Worm (Caenorhabditis elegans) whole organism, midembryonic: ENCODE data around the gene Y79H2A.4.

Experiments used
- T22C8.4 ChIP-seq: fragments of 200-800 bp; sonication (Bioruptor generic); IDR thresholded peaks from 2 replicates; pipeline ENCODE4 v1.3.6; 2022; ENCODE audit warnings: missing genetic modification characterization, missing compliant biosample characterization
- cog-1 ChIP-seq: sonication (generic microtip); optimal IDR thresholded peaks from 2 replicates; lab custom pipeline; 2016; ENCODE audit warnings: missing genetic modification characterization, missing compliant biosample characterization
- flt-1 ChIP-seq: fragments of 200-800 bp; sonication (Bioruptor generic); IDR thresholded peaks from 2 replicates; pipeline ENCODE4 v1.3.6; 2022; ENCODE audit warnings: missing genetic modification characterization, missing compliant biosample characterization
- klf-2 ChIP-seq: fragments of 200-800 bp; sonication (Bioruptor generic); conservative IDR thresholded peaks from 2 replicates; pipeline ENCODE4 v1.3.6; 2022; ENCODE audit warnings: missing genetic modification reagents, missing genetic modification characterization, missing compliant biosample characterization
- med-1 ChIP-seq: sonication (generic microtip); optimal IDR thresholded peaks from 2 replicates; lab custom pipeline; 2017; ENCODE audit warnings: missing genetic modification characterization, mild to moderate bottlenecking, missing compliant biosample characterization, antibody characterized with exemption, missing genetic modification reagents; ENCODE audit not compliant: insufficient read depth
- ref-1 ChIP-seq: fragments of 200-800 bp; sonication (Bioruptor generic); conservative IDR thresholded peaks from 2 replicates; pipeline ENCODE4 v1.3.6; 2022; ENCODE audit warnings: missing genetic modification reagents, missing genetic modification characterization, missing compliant biosample characterization
- tab-1 ChIP-seq: fragments of 200-800 bp; sonication (Bioruptor generic); IDR thresholded peaks from 2 replicates; pipeline ENCODE4 v1.3.6; 2022; ENCODE audit warnings: missing genetic modification characterization, missing compliant biosample characterization
- ztf-23 ChIP-seq: fragments of 200-800 bp; sonication (Bioruptor generic); IDR thresholded peaks from 2 replicates; pipeline ENCODE4 v1.3.6; 2022; ENCODE audit warnings: missing genetic modification reagents, missing genetic modification characterization, missing compliant biosample characterization
- ztf-29 ChIP-seq: fragments of 200-800 bp; sonication (Bioruptor generic); IDR thresholded peaks from 2 replicates; pipeline ENCODE4 v1.3.6; 2022; ENCODE audit warnings: missing genetic modification reagents, missing genetic modification characterization, missing compliant biosample characterization

Gene Y79H2A.4

ce11 chrIII:12081992-12082628, 41.0 kb downstream of the Y79H2A.4 start:
- TF ChIP-seq ztf-23 (peak; percentile 40; the same call in 1 of the 2 replicates), cog-1 (tag; lab: Kevin White, UChicago) (no peak)

DNA sequence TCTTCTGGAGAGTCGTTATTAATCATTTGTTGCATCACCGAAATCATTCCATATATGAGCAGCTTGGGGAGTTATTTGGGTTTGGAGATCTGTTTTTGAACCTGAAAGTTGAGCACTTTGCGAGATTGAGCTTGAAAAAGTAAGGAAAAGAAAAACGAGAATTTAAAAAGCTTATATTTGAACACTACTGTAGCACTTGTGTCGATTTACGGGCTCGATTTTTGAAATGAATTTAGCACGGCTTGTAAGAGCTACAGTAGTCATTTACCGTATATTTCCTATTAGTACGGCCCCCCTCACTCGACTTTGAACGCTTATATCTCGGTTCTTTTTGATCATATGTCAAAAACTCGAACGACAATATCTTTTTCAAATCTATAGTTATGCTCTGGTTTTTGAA, 43.1 kb downstream of the Y79H2A.4 start, which contains the start of gene nob-1:
nob-1 (minus strand) TSS at position 101 of the 400 bp plus-strand sequence.
- TF ChIP-seq ztf-23 = no peak
- TF ChIP-seq cog-1 (tag; lab: Kevin White, UChicago) = no peak
- no peak for TF ChIP-seq ztf-29 (GFP tag; lab: Robert Waterston, UW)
- no peak for TF ChIP-seq med-1 (GFP tag; lab: Kevin White, UChicago)
- no peak for TF ChIP-seq tab-1
- TF ChIP-seq ref-1 (GFP tag; lab: Robert Waterston, UW) = no peak
- no peak for TF ChIP-seq T22C8.4 (GFP tag; lab: Robert Waterston, UW)
- no peak for TF ChIP-seq flt-1 (GFP tag; lab: Robert Waterston, UW)
- TF ChIP-seq klf-2 = no peak

DNA sequence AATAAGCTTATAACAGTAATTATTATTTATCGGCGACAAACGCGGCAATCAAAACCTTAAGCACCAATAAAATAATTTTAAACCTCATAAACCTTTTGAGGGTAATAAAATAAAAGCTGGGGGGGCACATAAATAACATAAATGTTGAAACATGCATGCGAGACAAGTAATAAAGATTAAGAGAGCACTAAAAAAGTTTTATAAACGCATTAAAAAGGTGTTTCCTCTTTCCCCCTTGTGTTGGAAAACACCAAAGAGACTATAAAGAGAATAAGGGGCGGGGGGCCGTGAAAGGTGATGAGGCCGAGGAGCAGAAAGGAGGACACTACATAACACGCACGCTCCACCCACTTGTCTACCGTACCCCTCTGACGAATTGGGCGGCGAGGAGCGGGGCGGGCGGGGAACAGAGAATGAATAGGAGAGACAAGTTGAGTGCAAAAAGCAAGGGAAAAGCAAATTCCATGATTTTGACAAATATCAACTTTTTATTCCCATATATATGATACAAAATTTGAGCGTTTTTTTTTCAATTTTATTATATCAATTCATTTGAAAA, 43.7 kb downstream of the Y79H2A.4 start:
- no peak for TF ChIP-seq flt-1 (GFP tag; lab: Robert Waterston, UW)
- TF ChIP-seq med-1 (GFP tag; lab: Kevin White, UChicago) = no peak
- peak; percentile 49 for TF ChIP-seq cog-1 (tag; lab: Kevin White, UChicago)

- TF ChIP-seq ref-1 (GFP tag; lab: Robert Waterston, UW) (no peak), cog-1 (tag; lab: Kevin White, UChicago) (no peak), T22C8.4 (GFP tag; lab: Robert Waterston, UW) (no peak), flt-1 (GFP tag; lab: Robert Waterston, UW) (no peak), ztf-23 (no peak), tab-1 (no peak), klf-2 (no peak), ztf-29 (GFP tag; lab: Robert Waterston, UW) (no peak), med-1 (GFP tag; lab: Kevin White, UChicago) (no peak)
These were observed 46.5 kb downstream of the Y79H2A.4 start for ce11 chrIII:12087564-12087963.
